Worm (Caenorhabditis elegans) whole organism, L1 larva: Measurements from ENCODE around the gene fipr-7.
A peak's percentile ranks its signal among the peaks of the same experiment; 100 is the strongest.

Experiments used
- lsy-2 ChIP-seq, 2 experiments: fragments of 150-350 bp; optimal IDR thresholded peaks; 2 replicates each; lab custom pipeline; 2014; ENCODE audit warnings: missing biosample characterization in 2 of 2, missing genetic modification characterization in 2 of 2
- mab-9 ChIP-seq: fragments of 200-800 bp; sonication (Bioruptor generic); IDR thresholded peaks from 2 replicates; pipeline ENCODE4 v1.3.6; 2022; ENCODE audit warnings: missing genetic modification reagents, missing genetic modification characterization, missing compliant biosample characterization
- mdl-1 ChIP-seq, 2 experiments: fragments of 150-350 bp; optimal IDR thresholded peaks; 2 replicates each; lab custom pipeline; 2014 to 2017; ENCODE audit warnings: missing biosample characterization in 2 of 2, missing genetic modification characterization in 2 of 2, inconsistent platforms in 1 of 2
- nhr-11 ChIP-seq: fragments of 150-350 bp; optimal IDR thresholded peaks from 2 replicates; lab custom pipeline; 2014; ENCODE audit warnings: missing biosample characterization, missing genetic modification characterization
- snpc-4 ChIP-seq: fragments of 150-350 bp; optimal IDR thresholded peaks from 2 replicates; lab custom pipeline; 2014; ENCODE audit warnings: missing biosample characterization, missing genetic modification characterization

- TF ChIP-seq mdl-1 (tag; optimal IDR thresholded peaks at IDR 0.05; lab: Kevin White, UChicago), result no peak
- TF ChIP-seq mab-9 (GFP tag; lab: Robert Waterston, UW), result 0 out of 2 replicates have a peak, but pooled peaks have one; percentile 44
- TF ChIP-seq snpc-4, result no peak
- TF ChIP-seq nhr-11 (tag; lab: Kevin White, UChicago), result no peak
- TF ChIP-seq lsy-2 (tag; optimal IDR thresholded peaks at IDR 0.05; lab: Kevin White, UChicago), result peak; percentile 6 to 57
Measured at ce11 chrV:10273837-10274236, 44.2 kb downstream of the fipr-7 start.
